Worm (Caenorhabditis elegans) whole organism, L1 larva: Measurements from ENCODE around the gene R53.5.

Experiments used
- C04F5.9 ChIP-seq: sonication (generic microtip); optimal IDR thresholded peaks from 2 replicates; lab custom pipeline; 2016; ENCODE audit warnings: missing genetic modification characterization, missing compliant biosample characterization
- Y116A8C.19 ChIP-seq: sonication (generic microtip); optimal IDR thresholded peaks from 2 replicates; lab custom pipeline; 2016; ENCODE audit warnings: missing compliant biosample characterization, missing genetic modification characterization, borderline replicate concordance
- ceh-63 ChIP-seq: fragments of 200-800 bp; sonication (Bioruptor generic); optimal IDR thresholded peaks from 2 replicates; lab custom pipeline; 2018; ENCODE audit warnings: mild to moderate bottlenecking, missing genetic modification characterization, missing compliant biosample characterization
- ceh-82 ChIP-seq, 3 experiments: fragments of 150-350 bp in 1 of 3; sonication (generic microtip) in 2 of 3; optimal IDR thresholded peaks; 2 replicates each; lab custom pipeline; 2014 to 2017; ENCODE audit warnings: missing biosample characterization in 3 of 3, missing genetic modification characterization in 3 of 3
- ceh-88 ChIP-seq: fragments of 200-800 bp; sonication (Bioruptor generic); IDR thresholded peaks from 2 replicates; pipeline ENCODE4 v1.3.6; 2022; ENCODE audit warnings: missing genetic modification characterization, missing compliant biosample characterization
- ceh-90 ChIP-seq: sonication (generic microtip); optimal IDR thresholded peaks from 2 replicates; lab custom pipeline; 2016; ENCODE audit warnings: missing genetic modification characterization, missing compliant biosample characterization
- efl-1 ChIP-seq, 4 experiments: fragments of 150-350 bp; optimal IDR thresholded peaks in 3 of 4; peaks in 1 of 4; 1 replicate in 1 of 4; 2 replicates in 3 of 4; lab custom pipeline; 2014; ENCODE audit warnings: missing biosample characterization in 2 of 4, missing genetic modification characterization in 2 of 4, missing genetic modification reagents in 2 of 4
- egl-13 ChIP-seq: sonication (generic microtip); optimal IDR thresholded peaks from 2 replicates; lab custom pipeline; 2016; ENCODE audit warnings: missing genotype, missing genetic modification reagents, missing genetic modification characterization, missing compliant biosample characterization
- elt-2 ChIP-seq: sonication (generic microtip); optimal IDR thresholded peaks from 2 replicates; lab custom pipeline; 2016; ENCODE audit warnings: missing genetic modification characterization, mild to moderate bottlenecking, inconsistent platforms, missing compliant biosample characterization, missing genetic modification reagents
- elt-3 ChIP-seq, 6 experiments: fragments of 150-350 bp in 1 of 6; sonication (generic microtip); optimal IDR thresholded peaks; 2 replicates each; lab custom pipeline; 2017 to 2018; ENCODE audit warnings: missing biosample characterization in 6 of 6, missing genetic modification characterization in 6 of 6, inconsistent platforms in 1 of 6
- ets-5 ChIP-seq: fragments of 200-800 bp; sonication (Bioruptor generic); IDR thresholded peaks from 2 replicates; pipeline ENCODE4 v1.3.6; 2022; ENCODE audit warnings: missing genetic modification characterization, missing compliant biosample characterization
- fkh-10 ChIP-seq: sonication (generic microtip); optimal IDR thresholded peaks from 2 replicates; lab custom pipeline; 2017; ENCODE audit warnings: missing biosample characterization, missing genetic modification reagents, missing genetic modification characterization
- grh-1 ChIP-seq: fragments of 200-800 bp; sonication (Bioruptor generic); IDR thresholded peaks from 2 replicates; pipeline ENCODE4 v1.3.6; 2022; ENCODE audit warnings: missing genetic modification reagents, missing genetic modification characterization, missing compliant biosample characterization
- hlh-4 ChIP-seq: sonication (generic microtip); optimal IDR thresholded peaks from 2 replicates; lab custom pipeline; 2016; ENCODE audit warnings: mild to moderate bottlenecking, missing genetic modification characterization, missing compliant biosample characterization
- irx-1 ChIP-seq: sonication (generic microtip); optimal IDR thresholded peaks from 2 replicates; lab custom pipeline; 2016; ENCODE audit warnings: missing genetic modification characterization, missing compliant biosample characterization
- isw-1 ChIP-seq: fragments of 200-800 bp; sonication (Bioruptor generic); IDR thresholded peaks from 2 replicates; pipeline ENCODE4 v1.3.6; 2022; ENCODE audit warnings: missing genetic modification characterization, missing compliant biosample characterization
- jun-1 ChIP-seq: fragments of 150-350 bp; optimal IDR thresholded peaks from 2 replicates; lab custom pipeline; 2014; ENCODE audit warnings: missing biosample characterization, missing genetic modification reagents, missing genetic modification characterization
- lin-15B ChIP-seq: fragments of 150-350 bp; sonication (generic microtip); optimal IDR thresholded peaks from 3 replicates; lab custom pipeline; 2014; ENCODE audit warnings: missing biosample characterization, missing genetic modification characterization
- lin-39 ChIP-seq: fragments of 150-350 bp; optimal IDR thresholded peaks from 2 replicates; lab custom pipeline; 2014; ENCODE audit warnings: missing biosample characterization, missing genetic modification reagents, missing genetic modification characterization
- lir-3 ChIP-seq: sonication (generic microtip); optimal IDR thresholded peaks from 2 replicates; lab custom pipeline; 2016; ENCODE audit warnings: mild to moderate bottlenecking, missing genetic modification characterization, moderate library complexity, missing compliant biosample characterization; ENCODE audit not compliant: poor library complexity
- lsy-2 ChIP-seq, 2 experiments: fragments of 150-350 bp; optimal IDR thresholded peaks; 2 replicates each; lab custom pipeline; 2014; ENCODE audit warnings: missing biosample characterization in 2 of 2, missing genetic modification characterization in 2 of 2
- mdl-1 ChIP-seq, 2 experiments: fragments of 150-350 bp; optimal IDR thresholded peaks; 2 replicates each; lab custom pipeline; 2014 to 2017; ENCODE audit warnings: missing biosample characterization in 2 of 2, missing genetic modification characterization in 2 of 2, inconsistent platforms in 1 of 2
- mep-1 ChIP-seq: fragments of 150-350 bp; optimal IDR thresholded peaks from 2 replicates; lab custom pipeline; 2014; ENCODE audit warnings: missing biosample characterization, missing genetic modification characterization
- nhr-11 ChIP-seq: fragments of 150-350 bp; optimal IDR thresholded peaks from 2 replicates; lab custom pipeline; 2014; ENCODE audit warnings: missing biosample characterization, missing genetic modification characterization
- nhr-12 ChIP-seq: sonication (generic microtip); optimal IDR thresholded peaks from 2 replicates; lab custom pipeline; 2017; ENCODE audit warnings: missing biosample characterization, missing genetic modification characterization
- nhr-19 ChIP-seq: fragments of 200-800 bp; sonication (Bioruptor generic); conservative IDR thresholded peaks from 2 replicates; pipeline ENCODE4 v1.3.6; 2022; ENCODE audit warnings: missing genetic modification characterization, missing compliant biosample characterization
- nhr-20 ChIP-seq: sonication (generic microtip); optimal IDR thresholded peaks from 2 replicates; lab custom pipeline; 2016; ENCODE audit warnings: mild to moderate bottlenecking, missing genetic modification characterization, missing compliant biosample characterization
- nhr-47 ChIP-seq: sonication (generic microtip); optimal IDR thresholded peaks from 2 replicates; lab custom pipeline; 2016; ENCODE audit warnings: mild to moderate bottlenecking, missing genetic modification characterization, moderate library complexity, missing compliant biosample characterization
- nhr-76 ChIP-seq: sonication (generic microtip); optimal IDR thresholded peaks from 2 replicates; lab custom pipeline; 2017; ENCODE audit warnings: missing biosample characterization, missing genetic modification characterization
- nhr-77 ChIP-seq: fragments of 150-350 bp; optimal IDR thresholded peaks from 2 replicates; lab custom pipeline; 2014; ENCODE audit warnings: missing biosample characterization, missing genetic modification characterization
- nhr-85 ChIP-seq: sonication (generic microtip); peaks from one replicate; lab custom pipeline; 2016; ENCODE audit warnings: missing genetic modification characterization, inconsistent platforms, missing compliant biosample characterization
- nhr-90 ChIP-seq: sonication (generic microtip); optimal IDR thresholded peaks from 2 replicates; lab custom pipeline; 2016; ENCODE audit warnings: mild to moderate bottlenecking, missing genetic modification characterization, missing compliant biosample characterization; ENCODE audit not compliant: poor library complexity
- pag-3 ChIP-seq: sonication (generic microtip); optimal IDR thresholded peaks from 2 replicates; lab custom pipeline; 2017; ENCODE audit warnings: missing genetic modification characterization, mild to moderate bottlenecking, missing compliant biosample characterization, antibody characterized with exemption, borderline replicate concordance; ENCODE audit not compliant: insufficient read depth
- pax-3 ChIP-seq: fragments of 200-800 bp; sonication (Bioruptor generic); optimal IDR thresholded peaks from 2 replicates; lab custom pipeline; 2018; ENCODE audit warnings: mild to moderate bottlenecking, missing genetic modification characterization, moderate library complexity, missing compliant biosample characterization
- pqm-1 ChIP-seq: sonication (generic microtip); optimal IDR thresholded peaks from 3 replicates; lab custom pipeline; 2017; ENCODE audit warnings: missing biosample characterization, missing genetic modification characterization
- snpc-4 ChIP-seq: fragments of 150-350 bp; optimal IDR thresholded peaks from 2 replicates; lab custom pipeline; 2014; ENCODE audit warnings: missing biosample characterization, missing genetic modification characterization
- sptf-1 ChIP-seq: fragments of 150-350 bp; optimal IDR thresholded peaks from 2 replicates; lab custom pipeline; 2014; ENCODE audit warnings: missing biosample characterization, missing genetic modification characterization
- swsn-7 ChIP-seq: sonication (generic microtip); optimal IDR thresholded peaks from 2 replicates; lab custom pipeline; 2016; ENCODE audit warnings: missing genetic modification characterization, missing compliant biosample characterization
- tlp-1 ChIP-seq: fragments of 150-350 bp; optimal IDR thresholded peaks from 2 replicates; lab custom pipeline; 2014; ENCODE audit warnings: missing biosample characterization, missing genetic modification characterization
- unc-62 ChIP-seq: fragments of 150-350 bp; optimal IDR thresholded peaks from 2 replicates; lab custom pipeline; 2014; ENCODE audit warnings: missing biosample characterization, missing genetic modification reagents, missing genetic modification characterization
- unc-86 ChIP-seq: sonication (generic microtip); optimal IDR thresholded peaks from 2 replicates; lab custom pipeline; 2016; ENCODE audit warnings: missing genetic modification characterization, missing compliant biosample characterization
- unc-98 ChIP-seq: fragments of 200-800 bp; sonication (Bioruptor generic); IDR thresholded peaks from 2 replicates; pipeline ENCODE4 v1.3.6; 2022; ENCODE audit warnings: missing genetic modification characterization, missing compliant biosample characterization
- xbp-1 ChIP-seq: sonication (generic microtip); optimal IDR thresholded peaks from 2 replicates; lab custom pipeline; 2016; ENCODE audit warnings: missing genetic modification characterization, missing compliant biosample characterization
- zag-1 ChIP-seq: fragments of 150-350 bp; optimal IDR thresholded peaks from 2 replicates; lab custom pipeline; 2014; ENCODE audit warnings: missing biosample characterization, missing genetic modification characterization
- ztf-4 ChIP-seq: fragments of 150-350 bp; optimal IDR thresholded peaks from 2 replicates; lab custom pipeline; 2014; ENCODE audit warnings: missing biosample characterization, missing genetic modification characterization

Gene R53.5

DNA sequence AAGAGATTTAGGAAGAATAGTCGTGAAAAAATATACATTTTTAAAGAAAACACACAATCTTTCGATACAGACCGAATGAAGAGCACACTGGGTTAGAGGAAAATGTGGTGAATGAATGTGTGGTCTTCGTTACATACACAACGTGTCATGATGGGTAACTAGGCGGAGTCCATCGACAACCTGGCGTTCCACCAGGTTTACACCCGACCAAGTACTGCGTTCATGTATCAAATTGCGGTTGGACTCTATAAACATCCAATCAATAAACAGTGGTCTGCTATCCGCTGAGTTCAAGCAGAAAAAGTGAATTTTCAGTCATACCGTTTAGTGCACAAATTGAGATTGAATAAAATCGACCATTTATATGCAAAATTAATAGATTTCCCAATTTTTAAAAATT is 11.5 kb upstream of the R53.5 start, which contains the start of gene sdz-38 (continued):
- TF ChIP-seq grh-1 (no peak), unc-62 (GFP tag; lab: Kevin White, UChicago) (no peak), C04F5.9 (tag; lab: Kevin White, UChicago) (no peak)

DNA sequence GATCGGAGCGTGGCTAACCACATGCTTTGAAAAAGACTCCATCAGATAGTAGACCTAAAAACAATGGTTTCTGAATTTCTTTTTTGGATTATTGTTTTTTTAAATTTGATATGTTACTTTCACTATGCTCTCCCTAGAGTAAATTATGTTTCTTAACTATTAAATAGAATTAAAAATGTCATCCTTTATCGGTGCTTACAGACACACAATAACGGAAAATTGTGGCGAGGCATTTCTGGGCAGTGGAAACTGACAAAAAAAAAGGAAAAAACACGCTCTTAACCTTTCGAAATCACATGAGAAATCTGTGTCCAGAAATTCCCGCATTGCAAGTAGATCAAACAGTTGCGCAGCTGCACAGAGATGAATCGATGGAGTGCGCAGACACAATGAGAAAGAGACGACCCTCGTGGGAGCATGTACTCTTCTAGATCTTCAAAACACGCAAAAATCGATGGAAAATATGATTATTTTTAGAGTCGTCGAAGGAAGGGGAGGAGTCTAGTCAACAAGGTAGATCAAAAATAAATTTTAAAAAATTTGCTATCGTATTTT is 9.9 kb upstream of the R53.5 start, which contains the start of gene ZK892.6:
Gene ZK892.6, minus strand, starts transcription at position 51 of the 555 bp plus-strand sequence.
- TF ChIP-seq lir-3 (tag; lab: Kevin White, UChicago), result no peak
- TF ChIP-seq grh-1, result no peak
- TF ChIP-seq mdl-1 (tag; optimal IDR thresholded peaks at IDR 0.05; lab: Kevin White, UChicago), result no peak
- TF ChIP-seq unc-98 (GFP tag; lab: Robert Waterston, UW), result no peak
- TF ChIP-seq lin-39, result no peak
- TF ChIP-seq ceh-90, result no peak
- TF ChIP-seq elt-3 (tag; optimal IDR thresholded peaks at IDR 0.05; lab: Kevin White, UChicago), result no peak
- no peak for TF ChIP-seq lin-15B (tag; lab: Kevin White, UChicago)
- TF ChIP-seq pag-3 (tag; lab: Kevin White, UChicago), result no peak

DNA sequence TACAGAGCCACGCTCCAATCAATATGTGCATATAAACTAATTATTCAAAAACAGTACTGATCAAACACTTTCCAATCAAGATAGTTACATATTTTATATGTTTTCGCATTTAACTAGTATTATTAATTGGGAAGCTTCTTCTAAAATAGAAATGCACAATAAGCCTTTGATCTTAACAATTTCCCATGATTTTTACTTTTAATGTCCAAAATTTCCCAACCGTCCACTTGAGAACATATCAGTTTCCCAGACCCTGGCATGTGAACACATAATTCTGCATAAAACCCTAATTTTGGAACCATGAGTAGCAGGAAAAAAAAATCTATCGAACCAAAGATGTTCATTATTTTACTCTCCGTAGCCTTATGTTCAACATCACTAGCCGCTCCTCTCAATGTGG is 6.1 kb upstream of the R53.5 start, which contains the start of gene R53.8:
Gene R53.8, plus strand, starts transcription at position 301 of the 400 bp plus-strand sequence.
- TF ChIP-seq ceh-82 (tag; optimal IDR thresholded peaks at IDR 0.05; lab: Kevin White, UChicago) (no peak), tlp-1 (tag; lab: Kevin White, UChicago) (no peak), zag-1 (tag; lab: Kevin White, UChicago) (no peak), nhr-19 (GFP tag; lab: Robert Waterston, UW) (no peak), pax-3 (tag; lab: Kevin White, UChicago) (no peak), nhr-76 (no peak)

DNA sequence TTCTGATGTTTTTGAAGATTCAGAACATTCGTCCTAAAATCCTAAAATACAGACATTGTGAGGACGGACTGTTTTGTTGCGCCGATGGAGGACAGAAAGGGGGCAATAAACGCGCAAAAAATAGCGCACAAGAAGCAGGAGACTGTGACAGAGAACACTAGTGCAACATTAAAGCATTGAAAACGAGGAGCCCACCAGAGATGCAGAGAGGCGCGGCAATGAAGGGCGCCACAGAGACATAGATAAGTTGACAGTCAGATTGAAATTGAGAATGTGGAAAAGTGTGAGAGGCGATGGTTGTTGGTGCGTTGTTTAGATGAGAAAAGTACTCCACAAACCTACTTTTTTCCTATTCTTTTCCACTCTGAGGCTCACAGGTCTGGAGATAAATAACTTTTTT is 4.7 kb upstream of the R53.5 start, which contains the start of gene aakg-5:
Gene aakg-5, minus strand, starts transcription at position 159 of the 400 bp plus-strand sequence.
- peak; percentile 41 for TF ChIP-seq snpc-4 (tag; lab: Kevin White, UChicago)
- TF ChIP-seq nhr-12, result no peak
- TF ChIP-seq swsn-7 (tag; lab: Kevin White, UChicago), result peak; percentile 90
- peak; percentile 88 for TF ChIP-seq nhr-47 (tag; lab: Kevin White, UChicago)
- no peak for TF ChIP-seq unc-98 (GFP tag; lab: Robert Waterston, UW)
- no peak for TF ChIP-seq Y116A8C.19 (tag; lab: Kevin White, UChicago)
- TF ChIP-seq nhr-77 (tag; lab: Kevin White, UChicago), result peak; percentile 90
- TF ChIP-seq jun-1, result peak; percentile 72
- TF ChIP-seq hlh-4, result no peak
- peak; percentile 77 for TF ChIP-seq unc-86 (tag; lab: Kevin White, UChicago)
- TF ChIP-seq ets-5 (GFP tag; lab: Robert Waterston, UW), result no peak
- 0 out of 2 replicates have a peak, but pooled peaks have one; percentile 28 for TF ChIP-seq isw-1 (GFP tag; lab: Robert Waterston, UW)
- no peak for TF ChIP-seq unc-62 (GFP tag; lab: Kevin White, UChicago)
- TF ChIP-seq ceh-88 (GFP tag; lab: Robert Waterston, UW), result peak; percentile 37; the same call in 1 of the 2 replicates
- TF ChIP-seq xbp-1 (tag; lab: Kevin White, UChicago), result peak; percentile 79
- TF ChIP-seq nhr-85, result peak; percentile 99
- TF ChIP-seq nhr-11 (tag; lab: Kevin White, UChicago), result peak; percentile 79
- TF ChIP-seq ztf-4 (tag; lab: Kevin White, UChicago), result peak; percentile 63
- TF ChIP-seq efl-1 (optimal IDR thresholded peaks at IDR 0.05; lab: Kevin White, UChicago), result peak; percentile 84 to 92
- TF ChIP-seq efl-1 (GFP tag; optimal IDR thresholded peaks at IDR 0.05 in 1 of 2; lab: Kevin White, UChicago), result peak; percentile 58 to 94
- TF ChIP-seq ceh-63 (GFP tag; lab: Kevin White, UChicago), result no peak
- no peak for TF ChIP-seq pag-3 (tag; lab: Kevin White, UChicago)
- TF ChIP-seq lsy-2 (tag; optimal IDR thresholded peaks at IDR 0.05; lab: Kevin White, UChicago), result peak; percentile 78 to 89
- TF ChIP-seq irx-1 (tag; lab: Kevin White, UChicago), result peak; percentile 66
- TF ChIP-seq sptf-1, result no peak
- peak; percentile 80 for TF ChIP-seq elt-2
- peak; percentile 46 for TF ChIP-seq lin-39
- peak; percentile 51 for TF ChIP-seq lir-3 (tag; lab: Kevin White, UChicago)
- peak; percentile 72 for TF ChIP-seq mep-1 (tag; lab: Kevin White, UChicago)
- TF ChIP-seq nhr-90 (tag; lab: Kevin White, UChicago), result peak; percentile 85
- peak; percentile 37 for TF ChIP-seq fkh-10 (GFP tag; lab: Kevin White, UChicago)
- TF ChIP-seq nhr-20 (tag; lab: Kevin White, UChicago), result peak; percentile 94
- TF ChIP-seq egl-13 (tag; lab: Kevin White, UChicago), result no peak
- no peak for TF ChIP-seq pqm-1 (tag; lab: Kevin White, UChicago)
